Worm (Caenorhabditis elegans): ENCODE results near the gene T02B11.4.

The T02B11.4 gene

DNA sequence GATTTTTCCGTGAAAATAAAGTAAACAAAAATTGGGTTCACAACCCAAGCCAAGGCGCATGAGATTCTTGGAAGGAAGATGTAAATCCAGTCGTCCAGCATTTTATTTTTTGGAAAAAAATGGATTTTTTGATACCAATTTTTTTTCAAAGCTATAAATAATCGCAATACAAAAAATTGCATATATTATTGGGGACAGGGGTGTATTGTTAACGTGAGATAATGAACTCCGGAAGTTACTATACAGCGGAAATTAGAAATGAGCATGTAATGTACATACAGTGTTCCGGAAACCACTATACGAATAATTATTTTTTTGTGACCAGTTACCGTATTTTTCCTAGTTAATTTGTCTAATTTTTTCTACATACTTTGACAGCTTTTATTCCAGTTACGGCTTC, 13.4 kb upstream of the T02B11.4 start, which contains the start of gene srj-38:
Gene srj-38, minus strand, starts transcription at position 101 of the 400 bp plus-strand sequence.
- TF ChIP-seq aha-1 (tag) (no peak), nhr-10 (tag; optimal IDR thresholded peaks at IDR 0.05) (no peak), mxl-2 (GFP tag; conservative IDR thresholded peaks at IDR 0.05) (no peak)

DNA sequence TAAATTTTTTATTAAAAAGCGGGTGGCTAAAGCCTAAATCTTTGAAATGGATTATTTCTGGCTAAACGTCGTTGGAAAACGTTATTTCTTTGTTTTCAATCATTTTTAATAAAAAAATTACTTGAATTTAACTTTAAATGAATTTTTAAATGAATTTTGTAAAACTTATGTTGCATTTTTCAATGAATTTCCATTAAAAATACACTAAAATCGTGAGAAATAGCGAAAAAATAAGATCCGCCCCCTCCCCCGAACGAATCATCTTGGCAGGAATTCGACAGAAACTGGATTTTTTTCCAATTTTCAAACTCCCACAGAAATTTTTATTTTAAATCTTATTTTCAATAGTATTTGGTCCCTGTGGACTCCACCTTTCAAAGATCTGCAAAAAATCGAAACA, 8.2 kb upstream of the T02B11.4 start, which contains the start of gene srg-53:
Gene srg-53, plus strand, starts transcription at position 301 of the 400 bp plus-strand sequence.
- TF ChIP-seq set-16 (GFP tag; IDR thresholded peaks at IDR 0.05) (no peak), mdt-29 (GFP tag; IDR thresholded peaks at IDR 0.05) (no peak), lin-29 (GFP tag; IDR thresholded peaks at IDR 0.05) (no peak), mep-1 (tag; optimal IDR thresholded peaks at IDR 0.05) (no peak), nhr-77 (tag; optimal IDR thresholded peaks at IDR 0.05) (no peak), sdz-12 (GFP tag; optimal IDR thresholded peaks at IDR 0.05) (no peak), mxl-3 (GFP tag; optimal IDR thresholded peaks at IDR 0.05) (no peak), tag-97 (GFP tag; IDR thresholded peaks at IDR 0.05) (no peak), madf-9 (GFP tag; conservative IDR thresholded peaks at IDR 0.05) (no peak), T26A8.4 (GFP tag; IDR thresholded peaks at IDR 0.05) (no peak), ceh-44 (GFP tag; IDR thresholded peaks at IDR 0.05) (no peak), ceh-28 (tag; optimal IDR thresholded peaks at IDR 0.05) (no peak), nhr-28 (tag; optimal IDR thresholded peaks at IDR 0.05) (no peak), F49E8.2 (tag; optimal IDR thresholded peaks at IDR 0.05; ENCODE audit: borderline replicate concordance) (no peak), php-3 (GFP tag; IDR thresholded peaks at IDR 0.05) (no peak), R02D3.7 (tag; optimal IDR thresholded peaks at IDR 0.05) (no peak), ZK546.5 (tag; optimal IDR thresholded peaks at IDR 0.05) (no peak)

DNA sequence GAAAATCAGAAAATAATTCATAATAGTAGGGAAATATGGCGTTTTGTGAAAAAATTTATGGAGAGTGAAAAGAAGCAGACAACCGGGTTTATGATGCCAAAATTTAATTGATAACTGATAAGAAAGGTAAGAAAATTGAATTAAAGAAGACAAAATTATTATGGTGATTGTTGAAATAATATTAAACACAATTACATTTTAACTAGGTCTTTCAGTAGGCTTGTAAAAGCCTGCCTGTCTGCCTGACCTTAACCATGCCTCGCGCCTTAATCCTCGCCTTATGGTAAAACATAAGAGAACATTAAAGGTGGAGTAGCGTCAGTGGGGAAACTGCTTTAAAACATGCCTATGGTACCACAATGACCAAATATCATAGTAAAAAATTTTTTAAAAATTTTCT, 7.6 kb upstream of the T02B11.4 start, which contains the start of gene T02B11.8:
Gene T02B11.8, minus strand, starts transcription at position 101 of the 400 bp plus-strand sequence.
- TF ChIP-seq madf-5 (GFP tag; IDR thresholded peaks at IDR 0.05), result no peak
- TF ChIP-seq aha-1 (tag), result no peak
- no peak for TF ChIP-seq nhr-102 (tag; optimal IDR thresholded peaks at IDR 0.05)
- no peak for TF ChIP-seq zip-11 (GFP tag; IDR thresholded peaks at IDR 0.05)
- TF ChIP-seq gei-8 (GFP tag; optimal IDR thresholded peaks at IDR 0.05), result no peak
- no peak for TF ChIP-seq T26A8.4 (GFP tag; IDR thresholded peaks at IDR 0.05)
- TF ChIP-seq zag-1 (tag; optimal IDR thresholded peaks at IDR 0.05), result no peak
- TF ChIP-seq php-3 (GFP tag; IDR thresholded peaks at IDR 0.05), result no peak
- no peak for TF ChIP-seq nhr-76 (tag; optimal IDR thresholded peaks at IDR 0.05)
- no peak for TF ChIP-seq attf-4 (tag; optimal IDR thresholded peaks at IDR 0.05)
- TF ChIP-seq mep-1 (tag; optimal IDR thresholded peaks at IDR 0.05), result no peak
- TF ChIP-seq saeg-2 (GFP tag; IDR thresholded peaks at IDR 0.05), result no peak
- TF ChIP-seq ceh-44 (GFP tag; IDR thresholded peaks at IDR 0.05), result no peak
- no peak for TF ChIP-seq lin-38 (GFP tag; IDR thresholded peaks at IDR 0.05)

DNA sequence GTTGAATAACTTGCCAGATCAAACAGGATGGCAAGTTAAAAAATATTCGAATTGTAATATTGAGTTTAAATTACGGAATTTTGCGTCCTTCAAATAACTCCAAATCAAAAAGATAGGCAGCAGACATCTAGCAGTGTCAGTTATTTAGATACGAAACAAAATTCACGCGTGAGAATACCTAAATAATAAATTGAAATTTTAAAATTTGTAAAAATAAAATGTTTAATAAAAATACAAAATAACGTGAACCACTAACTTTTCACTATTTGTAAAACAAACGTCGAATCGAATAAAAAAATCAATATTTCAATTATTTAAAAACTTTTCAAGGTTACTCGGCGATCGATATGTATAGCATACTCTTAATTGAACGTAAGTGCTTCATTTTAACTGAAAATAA, 5.0 kb upstream of the T02B11.4 start, which contains the start of gene T02B11.9:
Gene T02B11.9, plus strand, starts transcription at position 301 of the 400 bp plus-strand sequence.
- TF ChIP-seq tra-1 (GFP tag; IDR thresholded peaks at IDR 0.05), result no peak
- TF ChIP-seq dmd-6 (GFP tag; IDR thresholded peaks at IDR 0.05), result no peak
- TF ChIP-seq vab-7 (GFP tag; IDR thresholded peaks at IDR 0.05), result no peak
- no peak for TF ChIP-seq zfp-2 (tag; optimal IDR thresholded peaks at IDR 0.05)
- TF ChIP-seq fkh-10 (GFP tag; optimal IDR thresholded peaks at IDR 0.05), result no peak
- no peak for TF ChIP-seq dve-1 (tag; optimal IDR thresholded peaks at IDR 0.05; ENCODE audit: insufficient read depth)
- no peak for TF ChIP-seq gei-8 (GFP tag; optimal IDR thresholded peaks at IDR 0.05)
- TF ChIP-seq R02D3.7 (tag; optimal IDR thresholded peaks at IDR 0.05), result no peak

DNA sequence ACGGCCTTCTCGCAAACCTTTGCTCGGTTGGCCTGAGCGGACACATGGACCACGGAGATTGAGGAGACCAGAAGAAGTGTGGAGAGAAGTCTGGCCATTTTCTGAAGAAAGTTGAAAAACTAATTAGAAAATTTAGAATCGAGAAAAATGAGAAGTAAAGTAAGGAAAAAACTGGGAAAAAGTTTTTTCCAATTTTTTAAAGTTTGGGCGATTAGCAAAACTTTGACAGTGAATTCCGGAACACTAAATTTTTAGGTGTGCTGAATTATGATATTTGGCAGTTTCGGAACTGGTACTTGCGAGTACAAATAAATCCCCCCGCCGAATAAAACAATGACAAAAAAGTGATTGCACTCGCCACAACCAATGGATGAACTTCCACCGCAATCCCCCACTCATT, 4.2 kb downstream of the T02B11.4 start, which contains the start of gene T02B11.3:
Gene T02B11.3, minus strand, starts transcription at position 101 of the 400 bp plus-strand sequence.
- TF ChIP-seq ceh-32 (tag; optimal IDR thresholded peaks at IDR 0.05; ENCODE audit: poor library complexity) (no peak), nhr-48 (tag; optimal IDR thresholded peaks at IDR 0.05) (no peak), rbr-2 (tag; optimal IDR thresholded peaks at IDR 0.05) (no peak), ces-1 (GFP tag; optimal IDR thresholded peaks at IDR 0.05) (no peak), nhr-42 (GFP tag; IDR thresholded peaks at IDR 0.05) (no peak), Y5F2A.4 (GFP tag; optimal IDR thresholded peaks at IDR 0.05) (no peak), unc-130 (GFP tag; optimal IDR thresholded peaks at IDR 0.05) (no peak), ZK546.5 (tag; optimal IDR thresholded peaks at IDR 0.05) (no peak), pha-4 (GFP tag; IDR thresholded peaks at IDR 0.05) (no peak), pha-4 (tag; optimal IDR thresholded peaks at IDR 0.05) (no peak), attf-4 (tag; optimal IDR thresholded peaks at IDR 0.05) (no peak)

Data from whole organism, L4 larva.